Fruit fly (Drosophila melanogaster): ENCODE measurements around the gene CG14834.

dm6 chr3L:7344001-7344400 is 2.9 kb downstream of the CG14834 start:
- no peak for TF ChIP-seq EcR (GFP tag; optimal IDR thresholded peaks at IDR 0.05)
- no peak for TF ChIP-seq psq (optimal IDR thresholded peaks at IDR 0.05)
- TF ChIP-seq pan (optimal IDR thresholded peaks at IDR 0.05), result no peak
